Fruit fly (Drosophila melanogaster): ENCODE measurements around the gene CG42831.

DNA sequence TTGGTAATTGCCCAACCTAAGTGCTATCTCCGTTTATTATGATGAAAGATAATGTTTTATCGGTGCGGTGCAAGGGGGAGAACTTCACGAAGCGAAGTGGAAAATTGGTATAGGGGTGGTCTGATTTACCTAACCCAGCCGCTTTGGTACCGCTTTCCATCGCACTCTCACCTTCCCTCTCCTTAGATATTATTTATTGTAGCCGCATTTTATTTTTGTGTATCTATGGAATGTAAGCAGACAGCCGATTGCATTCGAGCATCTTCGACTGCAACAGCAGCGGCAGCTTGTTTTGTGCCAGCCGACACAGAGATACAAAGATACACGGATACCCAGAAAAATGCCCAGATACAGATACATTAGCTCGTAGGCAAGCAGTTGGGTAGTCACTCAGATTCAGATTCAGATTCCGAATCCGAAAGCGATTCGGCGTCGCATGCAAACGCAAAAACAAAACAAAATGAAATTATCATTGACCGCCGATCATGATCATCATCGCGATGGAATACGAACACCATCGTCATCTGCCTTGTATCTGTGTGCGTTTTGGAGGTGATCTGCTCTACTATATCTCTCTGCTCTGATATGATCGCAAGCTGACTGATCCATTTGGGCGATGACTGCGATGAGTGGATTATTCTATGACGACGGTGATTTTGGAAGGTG lies 34.2 kb downstream of the CG42831 start:
- TF ChIP-seq cic (GFP tag; optimal IDR thresholded peaks at IDR 0.05) (no peak), CG5204 (GFP tag; optimal IDR thresholded peaks at IDR 0.05) (no peak)

Data from whole organism, adult.